Worm (Caenorhabditis elegans) whole organism, L4 larva: ENCODE data around the gene nhr-10.

Experiments used
- D1046.2 ChIP-seq: fragments of 200-800 bp; sonication (Bioruptor generic); IDR thresholded peaks from 2 replicates; pipeline ENCODE4 v1.3.6; 2022; ENCODE audit warnings: missing genetic modification characterization, missing compliant biosample characterization
- F37D6.2 ChIP-seq: sonication (generic microtip); optimal IDR thresholded peaks from 2 replicates; lab custom pipeline; 2016; ENCODE audit warnings: mild to moderate bottlenecking, missing genetic modification characterization, missing compliant biosample characterization
- F49E8.2 ChIP-seq: sonication (generic microtip); optimal IDR thresholded peaks from 2 replicates; lab custom pipeline; 2016; ENCODE audit warnings: missing compliant biosample characterization, mild to moderate bottlenecking, missing genetic modification characterization, borderline replicate concordance
- R02D3.7 ChIP-seq: fragments of 150-350 bp; sonication (generic microtip); optimal IDR thresholded peaks from 3 replicates; lab custom pipeline; 2014; ENCODE audit warnings: missing biosample characterization, missing genetic modification characterization
- T20F7.1 ChIP-seq: fragments of 200-800 bp; sonication (Bioruptor generic); optimal IDR thresholded peaks from 2 replicates; lab custom pipeline; 2018; ENCODE audit warnings: mild to moderate bottlenecking, missing genetic modification characterization, missing compliant biosample characterization
- Y105C5A.15 ChIP-seq: fragments of 200-800 bp; sonication (Bioruptor generic); IDR thresholded peaks from 2 replicates; pipeline ENCODE4 v1.3.6; 2022; ENCODE audit warnings: missing genetic modification characterization, missing compliant biosample characterization
- Y48G9A.11 ChIP-seq: fragments of 200-800 bp; sonication (Bioruptor generic); IDR thresholded peaks from 2 replicates; pipeline ENCODE4 v1.3.6; 2022; ENCODE audit warnings: missing genetic modification reagents, missing genetic modification characterization, missing compliant biosample characterization
- Y75B8A.6 ChIP-seq: fragments of 200-800 bp; sonication (Bioruptor generic); IDR thresholded peaks from 2 replicates; pipeline ENCODE4 v1.3.6; 2022; ENCODE audit warnings: missing genetic modification reagents, missing genetic modification characterization, missing compliant biosample characterization
- ZK546.5 ChIP-seq, 2 experiments: sonication (generic microtip); optimal IDR thresholded peaks; 2 replicates each; lab custom pipeline; 2017; ENCODE audit warnings: missing biosample characterization in 2 of 2, missing genetic modification characterization in 2 of 2
- ama-1 ChIP-seq: fragments of 150-350 bp; optimal IDR thresholded peaks from 2 replicates; lab custom pipeline; 2014; ENCODE audit warnings: inconsistent platforms, mixed read lengths
- attf-4 ChIP-seq: sonication (generic microtip); optimal IDR thresholded peaks from 3 replicates; lab custom pipeline; 2017; ENCODE audit warnings: missing biosample characterization, missing genetic modification characterization
- ceh-20 ChIP-seq: fragments of 200-800 bp; sonication (Bioruptor generic); IDR thresholded peaks from 2 replicates; pipeline ENCODE4 v1.3.6; 2022; ENCODE audit warnings: missing genetic modification reagents, missing genetic modification characterization, missing compliant biosample characterization
- ceh-44 ChIP-seq: fragments of 200-800 bp; sonication (Bioruptor generic); IDR thresholded peaks from 2 replicates; pipeline ENCODE4 v1.3.6; 2022; ENCODE audit warnings: missing genetic modification reagents, missing genetic modification characterization, missing compliant biosample characterization
- cey-2 ChIP-seq: sonication (generic microtip); optimal IDR thresholded peaks from 3 replicates; lab custom pipeline; 2017; ENCODE audit warnings: missing genetic modification characterization, mild to moderate bottlenecking, missing compliant biosample characterization, antibody characterized with exemption, borderline replicate concordance; ENCODE audit not compliant: insufficient read depth
- daf-12 ChIP-seq: fragments of 150-350 bp; optimal IDR thresholded peaks from 2 replicates; lab custom pipeline; 2014; ENCODE audit warnings: missing biosample characterization, missing genetic modification reagents, missing genetic modification characterization
- daf-16 ChIP-seq, 3 experiments: sonication (generic microtip); optimal IDR thresholded peaks; 2 replicates each; lab custom pipeline; 2016 to 2017; ENCODE audit warnings: missing genetic modification characterization in 3 of 3, missing genetic modification reagents in 3 of 3, mild to moderate bottlenecking in 2 of 3, missing compliant biosample characterization in 2 of 3, missing biosample characterization in 1 of 3, moderate library complexity in 1 of 3
- dmd-8 ChIP-seq: fragments of 200-800 bp; sonication (Bioruptor generic); IDR thresholded peaks from 2 replicates; pipeline ENCODE4 v1.3.6; 2022; ENCODE audit warnings: missing genetic modification characterization, missing compliant biosample characterization
- dpl-1 ChIP-seq: fragments of 150-350 bp; optimal IDR thresholded peaks from 2 replicates; lab custom pipeline; 2014; ENCODE audit warnings: missing biosample characterization, missing genetic modification reagents, missing genetic modification characterization
- duxl-1 ChIP-seq: sonication (generic microtip); optimal IDR thresholded peaks from 2 replicates; lab custom pipeline; 2016; ENCODE audit warnings: mild to moderate bottlenecking, missing genetic modification characterization, moderate library complexity, missing compliant biosample characterization; ENCODE audit not compliant: poor library complexity
- fkh-10 ChIP-seq: fragments of 150-350 bp; optimal IDR thresholded peaks from 2 replicates; lab custom pipeline; 2014; ENCODE audit warnings: missing biosample characterization, missing genetic modification reagents, missing genetic modification characterization
- hlh-11 ChIP-seq: fragments of 200-800 bp; sonication (Bioruptor generic); optimal IDR thresholded peaks from 2 replicates; lab custom pipeline; 2018; ENCODE audit warnings: mild to moderate bottlenecking, missing genetic modification characterization, missing compliant biosample characterization
- hmg-1.1 ChIP-seq: fragments of 200-800 bp; sonication (Bioruptor generic); IDR thresholded peaks from 2 replicates; pipeline ENCODE4 v1.3.6; 2022; ENCODE audit warnings: missing genetic modification reagents, missing genetic modification characterization, missing compliant biosample characterization
- jun-1 ChIP-seq: fragments of 150-350 bp; optimal IDR thresholded peaks from 2 replicates; lab custom pipeline; 2014; ENCODE audit warnings: missing biosample characterization, missing genetic modification reagents, missing genetic modification characterization
- lin-1 ChIP-seq: fragments of 200-800 bp; sonication (Bioruptor generic); IDR thresholded peaks from 2 replicates; pipeline ENCODE4 v1.3.6; 2022; ENCODE audit warnings: missing genetic modification reagents, missing genetic modification characterization, missing compliant biosample characterization
- lin-13 ChIP-seq: fragments of 150-350 bp; optimal IDR thresholded peaks from 2 replicates; lab custom pipeline; 2014; ENCODE audit warnings: missing biosample characterization, missing genetic modification reagents, missing genetic modification characterization
- lsy-2 ChIP-seq, 2 experiments: fragments of 150-350 bp in 1 of 2; sonication (generic microtip) in 1 of 2; optimal IDR thresholded peaks; 2 replicates each; lab custom pipeline; 2014 to 2017; ENCODE audit warnings: missing biosample characterization in 2 of 2, missing genetic modification characterization in 2 of 2
- mdl-1 ChIP-seq, 2 experiments: fragments of 150-350 bp in 1 of 2; sonication (generic microtip) in 1 of 2; optimal IDR thresholded peaks; 2 replicates each; lab custom pipeline; 2014 to 2017; ENCODE audit warnings: missing biosample characterization in 2 of 2, missing genetic modification characterization in 2 of 2
- mxl-2 ChIP-seq: fragments of 200-800 bp; sonication (Bioruptor generic); conservative IDR thresholded peaks from 2 replicates; pipeline ENCODE4 v1.3.6; 2022; ENCODE audit warnings: missing genetic modification reagents, missing genetic modification characterization, missing compliant biosample characterization
- nhr-11 ChIP-seq: fragments of 150-350 bp; optimal IDR thresholded peaks from 2 replicates; lab custom pipeline; 2014; ENCODE audit warnings: missing biosample characterization, missing genetic modification characterization
- nhr-28 ChIP-seq: fragments of 150-350 bp; optimal IDR thresholded peaks from 2 replicates; lab custom pipeline; 2014; ENCODE audit warnings: missing biosample characterization, missing genetic modification characterization
- nhr-41 ChIP-seq: fragments of 200-800 bp; sonication (Bioruptor generic); IDR thresholded peaks from 2 replicates; pipeline ENCODE4 v1.3.6; 2022; ENCODE audit warnings: missing genetic modification reagents, missing genetic modification characterization, missing compliant biosample characterization
- nhr-76 ChIP-seq: fragments of 150-350 bp; optimal IDR thresholded peaks from 2 replicates; lab custom pipeline; 2014; ENCODE audit warnings: missing biosample characterization, missing genetic modification characterization
- nhr-77 ChIP-seq: fragments of 150-350 bp; optimal IDR thresholded peaks from 2 replicates; lab custom pipeline; 2014; ENCODE audit warnings: missing biosample characterization, missing genetic modification characterization
- pha-4 ChIP-seq, 2 experiments: fragments of 150-350 bp in 1 of 2; fragments of 200-800 bp in 1 of 2; sonication (Bioruptor generic) in 1 of 2; IDR thresholded peaks in 1 of 2; optimal IDR thresholded peaks in 1 of 2; 2 replicates each; pipeline versions ENCODE4 v1.3.6 to Lab custom; 2014 to 2022; ENCODE audit warnings: missing genetic modification characterization in 2 of 2, missing genetic modification reagents in 2 of 2, missing biosample characterization in 1 of 2, missing compliant biosample characterization in 1 of 2
- php-3 ChIP-seq: fragments of 200-800 bp; sonication (Bioruptor generic); IDR thresholded peaks from 2 replicates; pipeline ENCODE4 v1.3.6; 2022; ENCODE audit warnings: missing genetic modification reagents, missing genetic modification characterization, missing compliant biosample characterization
- sdz-12 ChIP-seq: fragments of 200-800 bp; sonication (Bioruptor generic); optimal IDR thresholded peaks from 2 replicates; lab custom pipeline; 2018; ENCODE audit warnings: mild to moderate bottlenecking, missing genetic modification characterization, missing compliant biosample characterization
- set-16 ChIP-seq: fragments of 200-800 bp; sonication (Bioruptor generic); IDR thresholded peaks from 2 replicates; pipeline ENCODE4 v1.3.6; 2022; ENCODE audit warnings: missing genetic modification reagents, missing genetic modification characterization, missing compliant biosample characterization
- skn-1 ChIP-seq: fragments of 150-350 bp; optimal IDR thresholded peaks from 2 replicates; lab custom pipeline; 2014; ENCODE audit warnings: missing biosample characterization, missing genetic modification characterization
- snpc-4 ChIP-seq: fragments of 150-350 bp; optimal IDR thresholded peaks from 2 replicates; lab custom pipeline; 2014; ENCODE audit warnings: missing biosample characterization, missing genetic modification characterization
- spr-3 ChIP-seq: fragments of 200-800 bp; sonication (Bioruptor generic); optimal IDR thresholded peaks from 2 replicates; lab custom pipeline; 2018; ENCODE audit warnings: mild to moderate bottlenecking, missing genetic modification characterization, missing compliant biosample characterization
- tag-97 ChIP-seq: fragments of 200-800 bp; sonication (Bioruptor generic); IDR thresholded peaks from 2 replicates; pipeline ENCODE4 v1.3.6; 2022; ENCODE audit warnings: missing genetic modification characterization, missing compliant biosample characterization
- tra-1 ChIP-seq: fragments of 200-800 bp; sonication (Bioruptor generic); IDR thresholded peaks from 2 replicates; pipeline ENCODE4 v1.3.6; 2022; ENCODE audit warnings: missing genetic modification reagents, missing genetic modification characterization, missing compliant biosample characterization
- unc-130 ChIP-seq: sonication (generic microtip); optimal IDR thresholded peaks from 2 replicates; lab custom pipeline; 2016; ENCODE audit warnings: missing genetic modification reagents, missing genetic modification characterization, missing compliant biosample characterization
- unc-62 ChIP-seq, 3 experiments: fragments of 150-350 bp in 1 of 3; sonication (generic microtip); optimal IDR thresholded peaks in 2 of 3; peaks in 1 of 3; 1 replicate in 1 of 3; 2 replicates in 2 of 3; lab custom pipeline; 2014 to 2017; ENCODE audit warnings: missing biosample characterization in 3 of 3, missing genetic modification characterization in 3 of 3, missing genetic modification reagents in 3 of 3, missing genotype in 1 of 3
- zag-1 ChIP-seq: fragments of 150-350 bp; optimal IDR thresholded peaks from 2 replicates; lab custom pipeline; 2014; ENCODE audit warnings: missing biosample characterization, missing genetic modification characterization
- zfp-2 ChIP-seq: sonication (generic microtip); optimal IDR thresholded peaks from 2 replicates; lab custom pipeline; 2016; ENCODE audit warnings: mild to moderate bottlenecking, missing genetic modification characterization, missing compliant biosample characterization
- zfp-3 ChIP-seq: fragments of 200-800 bp; sonication (Bioruptor generic); conservative IDR thresholded peaks from 2 replicates; pipeline ENCODE4 v1.3.6; 2022; ENCODE audit warnings: missing genetic modification reagents, missing genetic modification characterization, missing compliant biosample characterization
- zip-2 ChIP-seq: fragments of 150-350 bp; optimal IDR thresholded peaks from 2 replicates; lab custom pipeline; 2014; ENCODE audit warnings: missing biosample characterization, missing genetic modification characterization
- ztf-11 ChIP-seq: fragments of 150-350 bp; optimal IDR thresholded peaks from 2 replicates; lab custom pipeline; 2014; ENCODE audit warnings: missing biosample characterization, missing genetic modification characterization
- ztf-7 ChIP-seq: fragments of 150-350 bp; optimal IDR thresholded peaks from 2 replicates; lab custom pipeline; 2014; ENCODE audit warnings: missing biosample characterization, missing genetic modification characterization

The nhr-10 gene

ce11 chrIII:7155631-7156030 is 40.4 kb upstream of the nhr-10 start:
- TF ChIP-seq R02D3.7 (tag; lab: Kevin White, UChicago) (no peak), ceh-20 (peak; percentile 86), D1046.2 (no peak), T20F7.1 (peak; percentile 77), hmg-1.1 (peak; percentile 95), ZK546.5 (tag; optimal IDR thresholded peaks at IDR 0.05; lab: Kevin White, UChicago) (no peak), tra-1 (GFP tag; lab: Robert Waterston, UW) (peak; percentile 63), duxl-1 (tag; lab: Kevin White, UChicago) (peak; percentile 63), zag-1 (tag; lab: Kevin White, UChicago) (no peak), skn-1 (tag; lab: Kevin White, UChicago) (no peak), daf-16 (GFP tag; optimal IDR thresholded peaks at IDR 0.05; lab: Kevin White, UChicago) (peak; percentile 52 to 75), daf-16 (tag; optimal IDR thresholded peaks at IDR 0.05; lab: Kevin White, UChicago) (peak; percentile 82), Y48G9A.11 (GFP tag; lab: Robert Waterston, UW) (no peak), attf-4 (tag; lab: Kevin White, UChicago) (no peak), nhr-28 (peak; percentile 92), zfp-3 (GFP tag; lab: Robert Waterston, UW) (0 out of 2 replicates have a peak, but pooled peaks have one; percentile 46), nhr-41 (GFP tag; lab: Robert Waterston, UW) (no peak), nhr-77 (peak; percentile 34), unc-130 (GFP tag; lab: Kevin White, UChicago) (no peak), set-16 (GFP tag; lab: Robert Waterston, UW) (peak; percentile 67), zip-2 (tag; lab: Kevin White, UChicago) (peak; percentile 59), pha-4 (GFP tag; IDR thresholded peaks at IDR 0.05; lab: Robert Waterston, UW) (peak; percentile 78), pha-4 (tag; optimal IDR thresholded peaks at IDR 0.05; lab: Kevin White, UChicago) (peak; percentile 96), Y105C5A.15 (GFP tag; lab: Robert Waterston, UW) (no peak), F49E8.2 (tag; lab: Kevin White, UChicago) (no peak), snpc-4 (tag; lab: Kevin White, UChicago) (no peak), zfp-2 (peak; percentile 54), ztf-7 (no peak), spr-3 (peak; percentile 20), lin-1 (GFP tag; lab: Robert Waterston, UW) (peak; percentile 95), unc-62 (GFP tag; optimal IDR thresholded peaks at IDR 0.05 in 1 of 2; lab: Kevin White, UChicago) (peak in 1 of 2 experiments; percentile 96), unc-62 (tag; optimal IDR thresholded peaks at IDR 0.05; lab: Kevin White, UChicago) (no peak), mdl-1 (tag; optimal IDR thresholded peaks at IDR 0.05; lab: Kevin White, UChicago) (peak; percentile 99), lin-13 (no peak), nhr-76 (peak; percentile 54), php-3 (GFP tag; lab: Robert Waterston, UW) (peak; percentile 82), Y75B8A.6 (no peak), tag-97 (GFP tag; lab: Robert Waterston, UW) (no peak), jun-1 (tag; lab: Kevin White, UChicago) (peak; percentile 82), nhr-11 (tag; lab: Kevin White, UChicago) (peak; percentile 81), cey-2 (tag; lab: Kevin White, UChicago) (no peak), sdz-12 (no peak), ztf-11 (no peak), daf-12 (tag; lab: Kevin White, UChicago) (no peak), ceh-44 (GFP tag; lab: Robert Waterston, UW) (no peak), lsy-2 (tag; optimal IDR thresholded peaks at IDR 0.05; lab: Kevin White, UChicago) (peak; percentile 88 to 90), fkh-10 (GFP tag; lab: Kevin White, UChicago) (peak; percentile 96), hlh-11 (tag; lab: Kevin White, UChicago) (peak; percentile 97), dmd-8 (GFP tag; lab: Robert Waterston, UW) (no peak), mxl-2 (no peak), F37D6.2 (tag; lab: Kevin White, UChicago) (peak; percentile 80), dpl-1 (GFP tag; lab: Kevin White, UChicago) (peak; percentile 74), ama-1 (lab: Kevin White, UChicago) (peak; percentile 90)
